Fruit fly (Drosophila melanogaster) whole organism, pupa: ENCODE measurements around the gene Sumo.
A peak's percentile ranks its signal among the peaks of the same experiment; 100 is the strongest.

Experiments used
- CG10348 ChIP-seq: fragments of 200-800 bp; sonication (Bioruptor generic); IDR thresholded peaks from 2 replicates; pipeline ENCODE4 v1.3.6; 2022; ENCODE audit warnings: missing biosample characterization, missing genetic modification characterization
- CG12605 ChIP-seq: fragments of 200-800 bp; sonication (Bioruptor generic); IDR thresholded peaks from 2 replicates; pipeline ENCODE4 v1.3.6; 2022; ENCODE audit warnings: missing biosample characterization, missing genetic modification characterization
- CG13204 ChIP-seq: fragments of 200-800 bp; sonication (Bioruptor generic); optimal IDR thresholded peaks from 2 replicates; lab custom pipeline; 2018; ENCODE audit warnings: missing biosample characterization, mild to moderate bottlenecking, missing genetic modification characterization, moderate library complexity
- CG14655 ChIP-seq: fragments of 200-800 bp; sonication (Bioruptor generic); optimal IDR thresholded peaks from 3 replicates; lab custom pipeline; 2017; ENCODE audit warnings: mild to moderate bottlenecking, missing biosample characterization, missing genetic modification reagents, missing genetic modification characterization
- CG15710 ChIP-seq: fragments of 200-800 bp; sonication (Bioruptor generic); optimal IDR thresholded peaks from 2 replicates; lab custom pipeline; 2018; ENCODE audit warnings: missing biosample characterization, mild to moderate bottlenecking, missing genetic modification characterization, moderate library complexity
- CG17806 ChIP-seq: fragments of 200-800 bp; sonication (Bioruptor generic); optimal IDR thresholded peaks from 2 replicates; lab custom pipeline; 2018; ENCODE audit warnings: missing biosample characterization, mild to moderate bottlenecking, missing genetic modification characterization, moderate library complexity
- CG32121 ChIP-seq: fragments of 200-800 bp; sonication (Bioruptor generic); IDR thresholded peaks from 2 replicates; pipeline ENCODE4 v1.3.6; 2022; ENCODE audit warnings: missing biosample characterization, missing genetic modification characterization
- CG34367 ChIP-seq: fragments of 200-800 bp; sonication (Bioruptor generic); optimal IDR thresholded peaks from 2 replicates; lab custom pipeline; 2018; ENCODE audit warnings: missing biosample characterization, mild to moderate bottlenecking, missing genetic modification characterization
- CG4496 ChIP-seq: fragments of 200-800 bp; sonication (Bioruptor generic); IDR thresholded peaks from 3 replicates; pipeline ENCODE4 v1.3.6; 2022; ENCODE audit warnings: missing biosample characterization, missing genetic modification characterization
- CG8159 ChIP-seq: fragments of 200-800 bp; sonication (Bioruptor generic); optimal IDR thresholded peaks from 3 replicates; lab custom pipeline; 2018; ENCODE audit warnings: missing biosample characterization, mild to moderate bottlenecking, missing genetic modification characterization, moderate library complexity
- CG8301 ChIP-seq: fragments of 200-800 bp; sonication (Bioruptor generic); optimal IDR thresholded peaks from 2 replicates; lab custom pipeline; 2018; ENCODE audit warnings: missing biosample characterization, mild to moderate bottlenecking, missing genetic modification characterization
- CG9948 ChIP-seq: fragments of 200-800 bp; sonication (Bioruptor generic); optimal IDR thresholded peaks from 2 replicates; lab custom pipeline; 2018; ENCODE audit warnings: missing biosample characterization, mild to moderate bottlenecking, missing genetic modification characterization, moderate library complexity
- D1 ChIP-seq: fragments of 200-800 bp; sonication (Bioruptor generic); optimal IDR thresholded peaks from 2 replicates; lab custom pipeline; 2018; ENCODE audit warnings: missing biosample characterization, mild to moderate bottlenecking, missing genetic modification characterization, moderate library complexity
- EcR ChIP-seq: fragments of 200-800 bp; sonication (Bioruptor generic); optimal IDR thresholded peaks from 3 replicates; lab custom pipeline; 2019; ENCODE audit warnings: missing biosample characterization, missing genetic modification characterization, mild to moderate bottlenecking, moderate library complexity, missing genetic modification reagents
- Ets98B ChIP-seq: fragments of 200-800 bp; sonication (Bioruptor generic); IDR thresholded peaks from 2 replicates; pipeline ENCODE4 v1.3.6; 2022; ENCODE audit warnings: missing biosample characterization, missing genetic modification characterization
- Pif1A ChIP-seq: fragments of 200-800 bp; sonication (Bioruptor generic); optimal IDR thresholded peaks from 3 replicates; lab custom pipeline; 2016; ENCODE audit warnings: missing biosample characterization, missing genetic modification characterization
- Pif1B ChIP-seq: fragments of 200-800 bp; sonication (Bioruptor generic); optimal IDR thresholded peaks from 3 replicates; lab custom pipeline; 2016; ENCODE audit warnings: missing biosample characterization, missing genetic modification characterization
- Snoo ChIP-seq: fragments of 200-800 bp; sonication (Bioruptor generic); optimal IDR thresholded peaks from 3 replicates; lab custom pipeline; 2017; ENCODE audit warnings: missing biosample characterization, mild to moderate bottlenecking, missing genetic modification characterization, inconsistent platforms
- fd96Ca ChIP-seq: fragments of 200-800 bp; sonication (Bioruptor generic); IDR thresholded peaks from 3 replicates; pipeline ENCODE4 v1.3.6; 2022; ENCODE audit warnings: missing biosample characterization, missing genetic modification characterization
- gl ChIP-seq: fragments of 200-800 bp; sonication (Bioruptor generic); optimal IDR thresholded peaks from 2 replicates; lab custom pipeline; 2018; ENCODE audit warnings: missing biosample characterization, mild to moderate bottlenecking, missing genetic modification characterization
- rn ChIP-seq: fragments of 200-800 bp; sonication (Bioruptor generic); IDR thresholded peaks from 2 replicates; pipeline ENCODE4 v1.3.6; 2022; ENCODE audit warnings: missing biosample characterization, missing genetic modification characterization

The Sumo gene

dm6 chr2L:6966309-6966708 is 1.1 kb downstream of the Sumo start:
- no peak for TF ChIP-seq CG13204 (GFP tag; lab: Kevin White, UChicago)
- peak; percentile 23 for TF ChIP-seq EcR (GFP tag; lab: Kevin White, UChicago)
- 0 out of 3 replicates have a peak, but pooled peaks have one; percentile 12 for TF ChIP-seq CG4496

dm6 chr2L:6964632-6965031 is 2.8 kb downstream of the Sumo start:
- TF ChIP-seq Pif1B (GFP tag; lab: Kevin White, UChicago): no peak
- TF ChIP-seq CG15710 (tag; lab: Kevin White, UChicago): no peak
- TF ChIP-seq CG10348 (GFP tag; lab: Robert Waterston, UW): no peak
- TF ChIP-seq CG14655 (GFP tag; lab: Kevin White, UChicago): no peak
- no peak for TF ChIP-seq D1
- no peak for TF ChIP-seq Ets98B (GFP tag; lab: Robert Waterston, UW)
- TF ChIP-seq, all 21 proteins: peak for 0

- TF ChIP-seq fd96Ca (GFP tag; lab: Robert Waterston, UW) (no peak), CG15710 (tag; lab: Kevin White, UChicago) (peak; percentile 66), Ets98B (GFP tag; lab: Robert Waterston, UW) (peak; percentile 33; the same call in 1 of the 2 replicates), rn (GFP tag; lab: Robert Waterston, UW) (no peak), CG13204 (GFP tag; lab: Kevin White, UChicago) (no peak), CG8301 (tag; lab: Kevin White, UChicago) (no peak), CG12605 (peak; percentile 25; the same call in 1 of the 2 replicates), CG9948 (peak; percentile 64), CG8159 (tag; lab: Kevin White, UChicago) (peak; percentile 74), CG10348 (GFP tag; lab: Robert Waterston, UW) (no peak), CG17806 (tag; lab: Kevin White, UChicago) (peak; percentile 63), Pif1A (GFP tag; lab: Kevin White, UChicago) (no peak), EcR (GFP tag; lab: Kevin White, UChicago) (no peak), CG32121 (GFP tag; lab: Robert Waterston, UW) (no peak; the same call in 1 of the 2 replicates), gl (tag; lab: Kevin White, UChicago) (no peak), Snoo (peak; percentile 48), Pif1B (GFP tag; lab: Kevin White, UChicago) (no peak), CG4496 (peak; percentile 35; the same call in 2 of the 3 replicates), CG34367 (peak; percentile 38), CG14655 (GFP tag; lab: Kevin White, UChicago) (no peak), D1 (no peak)
Measured at dm6 chr2L:6964022-6964434, 3.4 kb downstream of the Sumo start, which contains the start of the genes sip2 and Coprox. Gene sip2 (minus strand): TSS chr2L:6964074. Gene Coprox (plus strand): TSS chr2L:6964421.

dm6 chr2L:6960165-6960564 is 7.3 kb downstream of the Sumo start, which contains the start of the genes Atac1 and Hmgcl:
Gene Atac1 (minus strand): TSS chr2L:6960328.
Gene Hmgcl (plus strand): TSS chr2L:6960377.
- TF ChIP-seq Snoo (no peak), CG13204 (GFP tag; lab: Kevin White, UChicago) (no peak), CG8301 (tag; lab: Kevin White, UChicago) (no peak), CG9948 (no peak), Ets98B (GFP tag; lab: Robert Waterston, UW) (no peak), CG34367 (no peak), Pif1B (GFP tag; lab: Kevin White, UChicago) (no peak), CG8159 (tag; lab: Kevin White, UChicago) (no peak), Pif1A (GFP tag; lab: Kevin White, UChicago) (no peak), fd96Ca (GFP tag; lab: Robert Waterston, UW) (no peak), gl (tag; lab: Kevin White, UChicago) (no peak), CG10348 (GFP tag; lab: Robert Waterston, UW) (no peak), CG4496 (no peak), CG15710 (tag; lab: Kevin White, UChicago) (no peak), CG17806 (tag; lab: Kevin White, UChicago) (no peak)

- TF ChIP-seq CG13204 (GFP tag; lab: Kevin White, UChicago): no peak
- TF ChIP-seq gl (tag; lab: Kevin White, UChicago): no peak
- no peak for TF ChIP-seq Pif1B (GFP tag; lab: Kevin White, UChicago)
- TF ChIP-seq CG14655 (GFP tag; lab: Kevin White, UChicago): no peak
- peak; percentile 35; the same call in 1 of the 2 replicates for TF ChIP-seq CG32121 (GFP tag; lab: Robert Waterston, UW)
- TF ChIP-seq CG12605: no peak
- no peak; the same call in 2 of the 3 replicates for TF ChIP-seq fd96Ca (GFP tag; lab: Robert Waterston, UW)
- TF ChIP-seq, all 21 proteins: peak for 1
Measured at dm6 chr2L:6956725-6957124, 10.7 kb downstream of the Sumo start, which contains the start of the genes CG13775 and CG3430. Gene CG13775 (minus strand): TSS chr2L:6956950. Gene CG3430 (plus strand): TSS chr2L:6957008.

- TF ChIP-seq CG32121 (GFP tag; lab: Robert Waterston, UW): peak; percentile 86
- TF ChIP-seq fd96Ca (GFP tag; lab: Robert Waterston, UW): no peak
- no peak for TF ChIP-seq Pif1A (GFP tag; lab: Kevin White, UChicago)
- TF ChIP-seq gl (tag; lab: Kevin White, UChicago): peak; percentile 25
- no peak for TF ChIP-seq CG12605
- peak; percentile 82 for TF ChIP-seq CG9948
- TF ChIP-seq Ets98B (GFP tag; lab: Robert Waterston, UW): peak; percentile 85
- peak; percentile 70 for TF ChIP-seq rn (GFP tag; lab: Robert Waterston, UW)
- TF ChIP-seq CG15710 (tag; lab: Kevin White, UChicago): peak; percentile 92
- peak; percentile 87 for TF ChIP-seq CG4496
- peak; percentile 30 for TF ChIP-seq Snoo
- TF ChIP-seq CG17806 (tag; lab: Kevin White, UChicago): peak; percentile 86
- TF ChIP-seq CG34367: peak; percentile 48
- peak; percentile 82 for TF ChIP-seq CG8159 (tag; lab: Kevin White, UChicago)
Measured at dm6 chr2L:6950096-6950495, 17.3 kb downstream of the Sumo start, which contains the start of the genes Gas41 and SA1. Gene Gas41 (minus strand): TSS chr2L:6950207. Gene SA1 (plus strand): TSS chr2L:6950421.
